Fruit fly (Drosophila melanogaster) whole organism, embryonic: Measurements from ENCODE around the gene Atu.

Experiments used
- ATbp ChIP-seq: fragments of 200-800 bp; sonication (Bioruptor generic); optimal IDR thresholded peaks from 2 replicates; lab custom pipeline; 2017; ENCODE audit warnings: missing biosample characterization, mild to moderate bottlenecking, missing genetic modification characterization, missing genetic modification reagents
- Aef1 ChIP-seq: fragments of 200-800 bp; sonication (Bioruptor generic); IDR thresholded peaks from 3 replicates; pipeline ENCODE4 v1.3.6; 2022; ENCODE audit warnings: missing biosample characterization, missing genetic modification characterization
- Bteb2 ChIP-seq: fragments of 200-800 bp; sonication (Bioruptor generic); optimal IDR thresholded peaks from 2 replicates; lab custom pipeline; 2016; ENCODE audit warnings: missing biosample characterization, missing genetic modification characterization
- CG10209 ChIP-seq: fragments of 200-800 bp; sonication (Bioruptor generic); optimal IDR thresholded peaks from 3 replicates; lab custom pipeline; 2017; ENCODE audit warnings: missing biosample characterization, mild to moderate bottlenecking, missing genetic modification characterization, missing genetic modification reagents
- CG10366 ChIP-seq: fragments of 200-800 bp; sonication (Bioruptor generic); IDR thresholded peaks from 2 replicates; pipeline ENCODE4 v1.3.6; 2022; ENCODE audit warnings: missing biosample characterization, missing genetic modification characterization
- CG10462 ChIP-seq: fragments of 200-800 bp; sonication (Bioruptor generic); optimal IDR thresholded peaks from 2 replicates; lab custom pipeline; 2016; ENCODE audit warnings: missing biosample characterization, missing genetic modification characterization
- CG10979 ChIP-seq: fragments of 200-800 bp; sonication (Bioruptor generic); optimal IDR thresholded peaks from 2 replicates; lab custom pipeline; 2018; ENCODE audit warnings: missing biosample characterization, mild to moderate bottlenecking, missing genetic modification characterization, moderate library complexity
- CG11085 ChIP-seq: fragments of 200-800 bp; sonication (Bioruptor generic); IDR thresholded peaks from 2 replicates; pipeline ENCODE4 v1.3.6; 2022; ENCODE audit warnings: missing biosample characterization, missing genetic modification characterization
- CG11093 ChIP-seq: fragments of 200-800 bp; sonication (Bioruptor generic); IDR thresholded peaks from 3 replicates; pipeline ENCODE4 v1.3.6; 2022; ENCODE audit warnings: missing biosample characterization, missing genetic modification characterization
- CG11398 ChIP-seq: fragments of 200-800 bp; sonication (Bioruptor generic); optimal IDR thresholded peaks from 2 replicates; lab custom pipeline; 2016; ENCODE audit warnings: missing biosample characterization, missing genetic modification characterization
- CG11456 ChIP-seq: fragments of 200-800 bp; sonication (Bioruptor generic); IDR thresholded peaks from 3 replicates; pipeline ENCODE4 v1.3.6; 2022; ENCODE audit warnings: missing biosample characterization, missing genetic modification characterization
- CG12236 ChIP-seq: fragments of 200-800 bp; sonication (Bioruptor generic); optimal IDR thresholded peaks from 2 replicates; lab custom pipeline; 2016; ENCODE audit warnings: missing biosample characterization, missing genetic modification characterization
- CG13123 ChIP-seq: fragments of 200-800 bp; sonication (Bioruptor generic); optimal IDR thresholded peaks from 2 replicates; lab custom pipeline; 2016; ENCODE audit warnings: missing biosample characterization, missing genetic modification characterization
- CG13296 ChIP-seq: fragments of 200-800 bp; sonication (Bioruptor generic); optimal IDR thresholded peaks from 3 replicates; lab custom pipeline; 2018; ENCODE audit warnings: missing biosample characterization, mild to moderate bottlenecking, missing genetic modification characterization
- CG15601 ChIP-seq: fragments of 200-800 bp; sonication (Bioruptor generic); optimal IDR thresholded peaks from 3 replicates; lab custom pipeline; 2019; ENCODE audit warnings: missing biosample characterization, mild to moderate bottlenecking, missing genetic modification characterization, moderate library complexity
- CG16863 ChIP-seq: fragments of 200-800 bp; sonication (Bioruptor generic); optimal IDR thresholded peaks from 3 replicates; lab custom pipeline; 2016; ENCODE audit warnings: missing biosample characterization, missing genetic modification characterization
- CG17568 ChIP-seq: fragments of 200-800 bp; sonication (Bioruptor generic); optimal IDR thresholded peaks from 2 replicates; lab custom pipeline; 2018; ENCODE audit warnings: missing biosample characterization, mild to moderate bottlenecking, missing genetic modification characterization, moderate library complexity
- CG3163 ChIP-seq: fragments of 200-800 bp; sonication (Bioruptor generic); optimal IDR thresholded peaks from 3 replicates; lab custom pipeline; 2016; ENCODE audit warnings: missing biosample characterization, missing genetic modification characterization
- CG3281 ChIP-seq: fragments of 200-800 bp; sonication (Bioruptor generic); optimal IDR thresholded peaks from 3 replicates; lab custom pipeline; 2017; ENCODE audit warnings: missing biosample characterization, mild to moderate bottlenecking, missing genetic modification characterization
- CG34376 ChIP-seq: fragments of 200-800 bp; sonication (Bioruptor generic); optimal IDR thresholded peaks from 2 replicates; lab custom pipeline; 2018; ENCODE audit warnings: missing biosample characterization, mild to moderate bottlenecking, missing genetic modification characterization
- CG7786 ChIP-seq: fragments of 200-800 bp; sonication (Bioruptor generic); optimal IDR thresholded peaks from 2 replicates; lab custom pipeline; 2016; ENCODE audit warnings: missing biosample characterization, missing genetic modification characterization
- CG8388 ChIP-seq: fragments of 200-800 bp; sonication (Bioruptor generic); optimal IDR thresholded peaks from 2 replicates; lab custom pipeline; 2019; ENCODE audit warnings: missing biosample characterization, mild to moderate bottlenecking, missing genetic modification characterization, moderate library complexity
- CHES-1-like ChIP-seq: fragments of 200-800 bp; sonication (Bioruptor generic); optimal IDR thresholded peaks from 2 replicates; lab custom pipeline; 2016; ENCODE audit warnings: missing biosample characterization, missing genetic modification characterization
- Hmr ChIP-seq: fragments of 200-800 bp; sonication (Bioruptor generic); optimal IDR thresholded peaks from 3 replicates; lab custom pipeline; 2017; ENCODE audit warnings: mild to moderate bottlenecking, missing biosample characterization, missing genetic modification reagents, missing genetic modification characterization
- Hr78 ChIP-seq, 2 experiments: fragments of 200-800 bp in 1 of 2; fragments of >200 bp in 1 of 2; sonication (Bioruptor generic) in 1 of 2; optimal IDR thresholded peaks; 2 replicates each; lab custom pipeline; 2017 to 2019; ENCODE audit warnings: missing biosample characterization in 2 of 2, missing genetic modification characterization in 2 of 2, mild to moderate bottlenecking in 1 of 2, moderate library complexity in 1 of 2
- Opbp ChIP-seq: fragments of 200-800 bp; sonication (Bioruptor generic); IDR thresholded peaks from 3 replicates; pipeline ENCODE4 v1.3.6; 2022; ENCODE audit warnings: missing biosample characterization, missing genetic modification characterization; ENCODE audit not compliant: partially characterized antibody
- TFAM ChIP-seq: fragments of 200-800 bp; sonication (Bioruptor generic); optimal IDR thresholded peaks from 2 replicates; lab custom pipeline; 2017; ENCODE audit warnings: missing biosample characterization, missing genetic modification characterization, inconsistent platforms
- Xbp1 ChIP-seq: fragments of 200-800 bp; sonication (Bioruptor generic); optimal IDR thresholded peaks from 3 replicates; lab custom pipeline; 2016; ENCODE audit warnings: missing biosample characterization, mild to moderate bottlenecking, missing genetic modification characterization
- br ChIP-seq: fragments of >200 bp; optimal IDR thresholded peaks from 2 replicates; lab custom pipeline; 2017
- crc ChIP-seq: fragments of 200-800 bp; sonication (Bioruptor generic); optimal IDR thresholded peaks from 2 replicates; lab custom pipeline; 2016; ENCODE audit warnings: missing biosample characterization, missing genetic modification characterization
- crol ChIP-seq: fragments of 200-800 bp; sonication (Bioruptor generic); IDR thresholded peaks from 2 replicates; pipeline ENCODE4 v1.3.6; 2022; ENCODE audit warnings: missing biosample characterization, missing genetic modification characterization
- da ChIP-seq: fragments of 200-800 bp; sonication (Bioruptor generic); optimal IDR thresholded peaks from 2 replicates; lab custom pipeline; 2016; ENCODE audit warnings: missing biosample characterization, missing genetic modification characterization
- gcm ChIP-seq: fragments of 200-800 bp; sonication (Bioruptor generic); optimal IDR thresholded peaks from 2 replicates; lab custom pipeline; 2019; ENCODE audit warnings: missing biosample characterization, mild to moderate bottlenecking, missing genetic modification characterization, moderate library complexity
- grn ChIP-seq: fragments of 200-800 bp; sonication (Bioruptor generic); optimal IDR thresholded peaks from 3 replicates; lab custom pipeline; 2017; ENCODE audit warnings: missing biosample characterization, missing genetic modification characterization
- hkb ChIP-seq, 2 experiments: fragments of 200-800 bp in 1 of 2; fragments of >200 bp in 1 of 2; sonication (Bioruptor generic) in 1 of 2; IDR thresholded peaks in 1 of 2; optimal IDR thresholded peaks in 1 of 2; 2 replicates each; pipeline versions ENCODE4 v1.3.6 to Lab custom; 2017 to 2022; ENCODE audit warnings: missing biosample characterization in 1 of 2, missing genetic modification characterization in 1 of 2
- lov ChIP-seq, 2 experiments: fragments of 200-800 bp in 1 of 2; fragments of >200 bp in 1 of 2; sonication (Bioruptor generic) in 1 of 2; IDR thresholded peaks in 1 of 2; optimal IDR thresholded peaks in 1 of 2; 2 replicates in 1 of 2; 3 replicates in 1 of 2; pipeline versions ENCODE4 v1.3.6 to Lab custom; 2017 to 2022; ENCODE audit warnings: missing biosample characterization in 1 of 2, missing genetic modification characterization in 1 of 2
- nom ChIP-seq: fragments of 200-800 bp; sonication (Bioruptor generic); optimal IDR thresholded peaks from 2 replicates; lab custom pipeline; 2017; ENCODE audit warnings: missing biosample characterization, missing genetic modification characterization, mild to moderate bottlenecking, moderate library complexity, missing genetic modification reagents
- org-1 ChIP-seq: fragments of 200-800 bp; sonication (Bioruptor generic); optimal IDR thresholded peaks from 2 replicates; lab custom pipeline; 2017; ENCODE audit warnings: missing biosample characterization, missing genetic modification characterization
- prd ChIP-seq, 3 experiments: fragments of >200 bp in 2 of 3; fragments of 200-800 bp in 1 of 3; sonication (Bioruptor generic) in 1 of 3; optimal IDR thresholded peaks in 2 of 3; IDR thresholded peaks in 1 of 3; 2 replicates in 2 of 3; 3 replicates in 1 of 3; pipeline versions ENCODE4 v1.3.6 to Lab custom; 2017 to 2022; ENCODE audit warnings: missing biosample characterization in 1 of 3, missing genetic modification characterization in 1 of 3
- sc ChIP-seq, 3 experiments: fragments of >200 bp in 2 of 3; fragments of 200-800 bp in 1 of 3; sonication (Bioruptor generic) in 1 of 3; optimal IDR thresholded peaks; 2 replicates in 2 of 3; 3 replicates in 1 of 3; lab custom pipeline; 2017; ENCODE audit warnings: mild to moderate bottlenecking in 1 of 3, missing biosample characterization in 1 of 3, missing genetic modification characterization in 1 of 3, missing genetic modification reagents in 1 of 3
- sens ChIP-seq: fragments of 200-800 bp; sonication (Bioruptor generic); peaks from one replicate; lab custom pipeline; 2016; ENCODE audit warnings: missing biosample characterization, missing genetic modification characterization
- ttk ChIP-seq: fragments of 200-800 bp; sonication (Bioruptor generic); IDR thresholded peaks from 2 replicates; pipeline ENCODE4 v2.1.2; 2022; ENCODE audit warnings: missing biosample characterization, missing genetic modification characterization
- twi ChIP-seq: fragments of 200-800 bp; optimal IDR thresholded peaks from 2 replicates; lab custom pipeline; 2019; ENCODE audit warnings: missing biosample characterization, mild to moderate bottlenecking, missing genetic modification characterization, moderate library complexity
- wek ChIP-seq: fragments of 200-800 bp; sonication (Bioruptor generic); optimal IDR thresholded peaks from 3 replicates; lab custom pipeline; 2018; ENCODE audit warnings: missing biosample characterization, mild to moderate bottlenecking, missing genetic modification characterization, moderate library complexity
- zfh1 ChIP-seq: fragments of 200-800 bp; sonication (Bioruptor generic); IDR thresholded peaks from 3 replicates; pipeline ENCODE4 v1.3.6; 2022; ENCODE audit warnings: missing biosample characterization, missing genetic modification characterization

The Atu gene

DNA sequence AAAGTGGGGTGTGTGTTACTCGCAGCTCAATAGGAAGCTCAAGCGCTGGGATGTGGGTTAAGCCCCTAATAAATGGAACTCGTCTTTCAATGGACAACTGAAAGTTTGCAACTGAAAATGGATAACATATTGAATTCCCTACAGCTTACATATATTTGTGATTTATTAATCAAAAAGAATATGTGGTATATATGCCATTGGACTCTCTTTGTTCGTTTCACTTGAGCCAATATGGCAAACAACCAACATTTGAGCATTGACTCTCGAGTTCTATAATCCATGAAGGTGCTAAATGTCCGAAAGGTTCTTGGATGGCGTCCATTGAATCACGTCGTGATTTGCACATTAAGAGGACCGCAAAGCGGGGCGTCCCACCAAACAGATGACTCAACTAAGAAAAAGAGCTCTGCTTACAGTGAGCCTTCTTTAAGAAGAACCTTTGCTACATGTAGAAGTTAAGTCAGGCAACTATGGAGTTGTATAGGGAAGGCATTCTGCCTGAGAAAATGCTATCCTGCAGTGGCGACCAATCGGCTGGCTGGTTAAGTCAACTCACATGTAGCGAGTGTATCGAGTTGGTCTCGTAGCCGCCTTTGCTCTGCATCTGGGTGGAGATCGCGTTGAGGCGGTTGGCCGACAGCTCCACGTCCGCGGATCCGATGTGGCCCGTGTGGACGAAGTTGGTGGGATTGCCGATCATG is 4.9 kb downstream of the Atu start (continued):
- TF ChIP-seq CG16863 (GFP tag; lab: Kevin White, UChicago) (no peak), CG12236 (GFP tag; lab: Kevin White, UChicago) (no peak), Xbp1 (GFP tag; lab: Kevin White, UChicago) (no peak), Hr78 (GFP tag; optimal IDR thresholded peaks at IDR 0.05; lab: Kevin White, UChicago) (no peak), prd (optimal IDR thresholded peaks at IDR 0.05; lab: Kevin White, UChicago) (no peak), prd (GFP tag; IDR thresholded peaks at IDR 0.05; lab: Robert Waterston, UW) (peak; percentile 23; the same call in 1 of the 3 replicates), lov (optimal IDR thresholded peaks at IDR 0.05; lab: Kevin White, UChicago) (no peak), lov (GFP tag; IDR thresholded peaks at IDR 0.05; lab: Robert Waterston, UW) (no peak), nom (GFP tag; lab: Kevin White, UChicago) (no peak), sens (GFP tag; lab: Kevin White, UChicago) (peak; percentile 68)

DNA sequence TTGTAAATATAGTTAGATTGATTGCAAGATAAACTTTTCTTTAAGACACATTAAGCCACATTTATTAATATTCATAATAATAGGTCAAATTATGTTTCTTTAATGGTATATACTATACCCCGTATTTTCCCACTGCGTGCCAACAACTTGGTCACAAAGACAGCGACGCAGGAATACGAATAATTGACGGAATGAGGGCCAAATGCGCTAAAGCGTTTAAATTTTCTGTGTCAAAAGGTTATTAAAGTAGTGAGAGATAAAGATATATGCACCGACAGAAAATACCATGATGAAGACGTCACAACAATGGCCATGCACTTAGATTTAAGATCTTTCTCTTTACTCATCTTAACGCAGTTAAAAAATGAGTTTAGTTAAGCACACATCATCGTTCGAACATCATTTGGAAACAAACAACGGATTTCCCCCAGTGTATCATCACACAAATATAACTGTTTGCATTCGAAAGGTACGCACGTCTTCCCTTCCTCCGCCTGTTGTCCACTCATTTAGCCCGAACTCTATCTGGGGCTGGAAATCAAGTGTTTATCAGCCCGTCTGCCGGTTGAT is 7.3 kb downstream of the Atu start:
- peak; percentile 52 for TF ChIP-seq CG3163 (GFP tag; lab: Kevin White, UChicago)
- TF ChIP-seq crol (GFP tag; lab: Robert Waterston, UW) = peak; percentile 82
- TF ChIP-seq grn (GFP tag; lab: Kevin White, UChicago) = peak; percentile 95
- no peak for TF ChIP-seq TFAM (GFP tag; lab: Kevin White, UChicago)
- peak; percentile 17 for TF ChIP-seq CG15601 (tag; lab: Kevin White, UChicago)
- peak; percentile 74 for TF ChIP-seq zfh1 (GFP tag; lab: Robert Waterston, UW)
- peak; percentile 20 for TF ChIP-seq CG10462 (GFP tag; lab: Kevin White, UChicago)
- no peak for TF ChIP-seq CG13296 (GFP tag; lab: Kevin White, UChicago)
- no peak for TF ChIP-seq Opbp (GFP tag; lab: Robert Waterston, UW)
- peak; percentile 3 for TF ChIP-seq CG3281 (GFP tag; lab: Kevin White, UChicago)
- peak; percentile 27 for TF ChIP-seq da (GFP tag; lab: Kevin White, UChicago)
- peak; percentile 46 for TF ChIP-seq CHES-1-like (GFP tag; lab: Kevin White, UChicago)
- TF ChIP-seq CG10979 (tag; lab: Kevin White, UChicago) = peak; percentile 71
- peak; percentile 38 for TF ChIP-seq gcm (GFP tag; lab: Kevin White, UChicago)
- peak; percentile 24 for TF ChIP-seq CG17568 (GFP tag; lab: Kevin White, UChicago)
- peak; percentile 62 for TF ChIP-seq CG8388 (GFP tag; lab: Kevin White, UChicago)
- no peak for TF ChIP-seq Bteb2 (GFP tag; lab: Kevin White, UChicago)
- peak; percentile 29 for TF ChIP-seq wek
- peak; percentile 36 for TF ChIP-seq twi (tag; lab: Kevin White, UChicago)
- TF ChIP-seq CG11093 = no peak
- no peak; the same call in 1 of the 2 replicates for TF ChIP-seq CG10366 (GFP tag; lab: Robert Waterston, UW)
- TF ChIP-seq CG11456 (GFP tag; lab: Robert Waterston, UW) = peak; percentile 66; the same call in 1 of the 3 replicates
- peak; percentile 69 for TF ChIP-seq org-1 (GFP tag; lab: Kevin White, UChicago)
- peak; percentile 59 for TF ChIP-seq Hmr (GFP tag; lab: Kevin White, UChicago)
- TF ChIP-seq CG13123 (GFP tag; lab: Kevin White, UChicago) = peak; percentile 2
- TF ChIP-seq CG11085 (GFP tag; lab: Robert Waterston, UW) = peak; percentile 48; the same call in 1 of the 2 replicates
- peak; percentile 71 for TF ChIP-seq ATbp
- TF ChIP-seq ttk (GFP tag; lab: Robert Waterston, UW) = peak; percentile 49; the same call in 1 of the 2 replicates
- peak; percentile 70 for TF ChIP-seq CG7786 (GFP tag; lab: Kevin White, UChicago)
- TF ChIP-seq br = no peak
- peak; percentile 60 for TF ChIP-seq CG11398 (GFP tag; lab: Kevin White, UChicago)
- no peak for TF ChIP-seq hkb (optimal IDR thresholded peaks at IDR 0.05; lab: Kevin White, UChicago)
- peak; percentile 71 for TF ChIP-seq hkb (GFP tag; IDR thresholded peaks at IDR 0.05; lab: Robert Waterston, UW)
- no peak for TF ChIP-seq CG34376 (GFP tag; lab: Kevin White, UChicago)
- TF ChIP-seq CG10209 (GFP tag; lab: Kevin White, UChicago) = peak; percentile 63
- no peak for TF ChIP-seq sc (optimal IDR thresholded peaks at IDR 0.05; lab: Kevin White, UChicago)
- peak; percentile 39 for TF ChIP-seq sc (GFP tag; optimal IDR thresholded peaks at IDR 0.05; lab: Kevin White, UChicago)
- TF ChIP-seq Aef1 (GFP tag; lab: Robert Waterston, UW) = peak; percentile 30; the same call in 1 of the 3 replicates
- peak; percentile 52 for TF ChIP-seq crc (GFP tag; lab: Kevin White, UChicago)
